Worm (Caenorhabditis elegans) whole organism, L4 larva: Measurements from ENCODE around the gene C28D4.18.

Source experiments
- D1046.2 ChIP-seq: fragments of 200-800 bp; sonication (Bioruptor generic); IDR thresholded peaks from 2 replicates; pipeline ENCODE4 v1.3.6; 2022; ENCODE audit warnings: missing genetic modification characterization, missing compliant biosample characterization
- F26F4.8 ChIP-seq: fragments of 200-800 bp; sonication (Bioruptor generic); conservative IDR thresholded peaks from 2 replicates; pipeline ENCODE4 v1.3.6; 2022; ENCODE audit warnings: missing genetic modification characterization, missing compliant biosample characterization
- F44E2.7 ChIP-seq: fragments of 200-800 bp; sonication (Bioruptor generic); IDR thresholded peaks from 2 replicates; pipeline ENCODE4 v2.1.2; 2022; ENCODE audit warnings: missing genetic modification characterization, missing compliant biosample characterization
- T20F7.1 ChIP-seq: fragments of 200-800 bp; sonication (Bioruptor generic); optimal IDR thresholded peaks from 2 replicates; lab custom pipeline; 2018; ENCODE audit warnings: mild to moderate bottlenecking, missing genetic modification characterization, missing compliant biosample characterization
- T26A8.4 ChIP-seq: fragments of 200-800 bp; sonication (Bioruptor generic); IDR thresholded peaks from 2 replicates; pipeline ENCODE4 v1.3.6; 2022; ENCODE audit warnings: missing genetic modification characterization, missing compliant biosample characterization
- Y48G9A.11 ChIP-seq: fragments of 200-800 bp; sonication (Bioruptor generic); IDR thresholded peaks from 2 replicates; pipeline ENCODE4 v1.3.6; 2022; ENCODE audit warnings: missing genetic modification reagents, missing genetic modification characterization, missing compliant biosample characterization
- Y5F2A.4 ChIP-seq: fragments of 200-800 bp; sonication (Bioruptor generic); optimal IDR thresholded peaks from 2 replicates; lab custom pipeline; 2018; ENCODE audit warnings: mild to moderate bottlenecking, missing genetic modification characterization, missing compliant biosample characterization
- Y75B8A.6 ChIP-seq: fragments of 200-800 bp; sonication (Bioruptor generic); IDR thresholded peaks from 2 replicates; pipeline ENCODE4 v1.3.6; 2022; ENCODE audit warnings: missing genetic modification reagents, missing genetic modification characterization, missing compliant biosample characterization
- aha-1 ChIP-seq: fragments of 150-350 bp; peaks from one replicate; lab custom pipeline; 2014; ENCODE audit warnings: missing biosample characterization, missing genetic modification characterization
- ceh-28 ChIP-seq: fragments of 150-350 bp; optimal IDR thresholded peaks from 2 replicates; lab custom pipeline; 2014; ENCODE audit warnings: missing biosample characterization, missing genetic modification reagents, missing genetic modification characterization
- ceh-32 ChIP-seq: sonication (generic microtip); optimal IDR thresholded peaks from 2 replicates; lab custom pipeline; 2016; ENCODE audit warnings: mild to moderate bottlenecking, missing genetic modification characterization, missing compliant biosample characterization; ENCODE audit not compliant: poor library complexity
- ceh-62 ChIP-seq: sonication (generic microtip); optimal IDR thresholded peaks from 2 replicates; lab custom pipeline; 2017; ENCODE audit warnings: missing biosample characterization, missing genetic modification characterization
- cey-2 ChIP-seq: sonication (generic microtip); optimal IDR thresholded peaks from 3 replicates; lab custom pipeline; 2017; ENCODE audit warnings: missing genetic modification characterization, mild to moderate bottlenecking, missing compliant biosample characterization, antibody characterized with exemption, borderline replicate concordance; ENCODE audit not compliant: insufficient read depth
- daf-12 ChIP-seq: fragments of 150-350 bp; optimal IDR thresholded peaks from 2 replicates; lab custom pipeline; 2014; ENCODE audit warnings: missing biosample characterization, missing genetic modification reagents, missing genetic modification characterization
- daf-16 ChIP-seq, 3 experiments: sonication (generic microtip); optimal IDR thresholded peaks; 2 replicates each; lab custom pipeline; 2016 to 2017; ENCODE audit warnings: missing genetic modification characterization in 3 of 3, missing genetic modification reagents in 3 of 3, mild to moderate bottlenecking in 2 of 3, missing compliant biosample characterization in 2 of 3, missing biosample characterization in 1 of 3, moderate library complexity in 1 of 3
- dmd-6 ChIP-seq: fragments of 200-800 bp; sonication (Bioruptor generic); IDR thresholded peaks from 2 replicates; pipeline ENCODE4 v1.3.6; 2022; ENCODE audit warnings: missing genetic modification reagents, missing genetic modification characterization, missing compliant biosample characterization
- dmd-9 ChIP-seq: fragments of 200-800 bp; sonication (Bioruptor generic); IDR thresholded peaks from 2 replicates; pipeline ENCODE4 v1.3.6; 2022; ENCODE audit warnings: missing genetic modification reagents, missing genetic modification characterization, missing compliant biosample characterization
- dpl-1 ChIP-seq: fragments of 150-350 bp; optimal IDR thresholded peaks from 2 replicates; lab custom pipeline; 2014; ENCODE audit warnings: missing biosample characterization, missing genetic modification reagents, missing genetic modification characterization
- dve-1 ChIP-seq: sonication (generic microtip); optimal IDR thresholded peaks from 2 replicates; lab custom pipeline; 2017; ENCODE audit warnings: antibody characterized with exemption, mild to moderate bottlenecking, missing genetic modification characterization, missing compliant biosample characterization; ENCODE audit not compliant: insufficient read depth
- egl-27 ChIP-seq: sonication (generic microtip); optimal IDR thresholded peaks from 3 replicates; lab custom pipeline; 2017; ENCODE audit warnings: missing biosample characterization, missing genetic modification reagents, missing genetic modification characterization
- egl-43 ChIP-seq: fragments of 200-800 bp; sonication (Bioruptor generic); IDR thresholded peaks from 2 replicates; pipeline ENCODE4 v1.3.6; 2022; ENCODE audit warnings: missing genetic modification reagents, missing genetic modification characterization, missing compliant biosample characterization
- fkh-10 ChIP-seq: fragments of 150-350 bp; optimal IDR thresholded peaks from 2 replicates; lab custom pipeline; 2014; ENCODE audit warnings: missing biosample characterization, missing genetic modification reagents, missing genetic modification characterization
- hif-1 ChIP-seq, 2 experiments: sonication (generic microtip); optimal IDR thresholded peaks; 2 replicates each; lab custom pipeline; 2016 to 2017; ENCODE audit warnings: missing compliant biosample characterization in 2 of 2, missing genetic modification characterization in 2 of 2, missing genetic modification reagents in 2 of 2, missing genotype in 2 of 2, mild to moderate bottlenecking in 1 of 2
- hlh-11 ChIP-seq: fragments of 200-800 bp; sonication (Bioruptor generic); optimal IDR thresholded peaks from 2 replicates; lab custom pipeline; 2018; ENCODE audit warnings: mild to moderate bottlenecking, missing genetic modification characterization, missing compliant biosample characterization
- lin-1 ChIP-seq: fragments of 200-800 bp; sonication (Bioruptor generic); IDR thresholded peaks from 2 replicates; pipeline ENCODE4 v1.3.6; 2022; ENCODE audit warnings: missing genetic modification reagents, missing genetic modification characterization, missing compliant biosample characterization
- lin-13 ChIP-seq: fragments of 150-350 bp; optimal IDR thresholded peaks from 2 replicates; lab custom pipeline; 2014; ENCODE audit warnings: missing biosample characterization, missing genetic modification reagents, missing genetic modification characterization
- lin-15B ChIP-seq: fragments of 150-350 bp; sonication (generic microtip); optimal IDR thresholded peaks from 3 replicates; lab custom pipeline; 2014; ENCODE audit warnings: missing biosample characterization, missing genetic modification characterization
- lin-29 ChIP-seq: fragments of 200-800 bp; sonication (Bioruptor generic); IDR thresholded peaks from 2 replicates; pipeline ENCODE4 v1.3.6; 2022; ENCODE audit warnings: missing genetic modification reagents, missing genetic modification characterization, missing compliant biosample characterization
- lin-39 ChIP-seq: fragments of 150-350 bp; optimal IDR thresholded peaks from 2 replicates; lab custom pipeline; 2014; ENCODE audit warnings: missing biosample characterization, missing genetic modification reagents, missing genetic modification characterization
- madf-5 ChIP-seq, 2 experiments: fragments of 200-800 bp; sonication (Bioruptor generic); IDR thresholded peaks; 2 replicates each; pipeline ENCODE4 v1.3.6; 2022; ENCODE audit warnings: missing compliant biosample characterization in 2 of 2, missing genetic modification characterization in 2 of 2
- mdt-29 ChIP-seq: fragments of 200-800 bp; sonication (Bioruptor generic); IDR thresholded peaks from 2 replicates; pipeline ENCODE4 v1.3.6; 2022; ENCODE audit warnings: missing genetic modification reagents, missing genetic modification characterization, missing compliant biosample characterization
- nhr-10 ChIP-seq: fragments of 150-350 bp; optimal IDR thresholded peaks from 2 replicates; lab custom pipeline; 2014; ENCODE audit warnings: missing biosample characterization, missing genetic modification characterization
- nhr-111 ChIP-seq: fragments of 200-800 bp; sonication (Bioruptor generic); optimal IDR thresholded peaks from 2 replicates; lab custom pipeline; 2018; ENCODE audit warnings: mild to moderate bottlenecking, missing genetic modification characterization, missing compliant biosample characterization
- nhr-28 ChIP-seq: fragments of 150-350 bp; optimal IDR thresholded peaks from 2 replicates; lab custom pipeline; 2014; ENCODE audit warnings: missing biosample characterization, missing genetic modification characterization
- nhr-48 ChIP-seq: sonication (generic microtip); optimal IDR thresholded peaks from 2 replicates; lab custom pipeline; 2016; ENCODE audit warnings: mild to moderate bottlenecking, missing genetic modification characterization, missing compliant biosample characterization
- nhr-6 ChIP-seq: fragments of 150-350 bp; optimal IDR thresholded peaks from 2 replicates; lab custom pipeline; 2014; ENCODE audit warnings: missing biosample characterization, missing genetic modification characterization
- nhr-77 ChIP-seq: fragments of 150-350 bp; optimal IDR thresholded peaks from 2 replicates; lab custom pipeline; 2014; ENCODE audit warnings: missing biosample characterization, missing genetic modification characterization
- set-16 ChIP-seq: fragments of 200-800 bp; sonication (Bioruptor generic); IDR thresholded peaks from 2 replicates; pipeline ENCODE4 v1.3.6; 2022; ENCODE audit warnings: missing genetic modification reagents, missing genetic modification characterization, missing compliant biosample characterization
- tra-1 ChIP-seq: fragments of 200-800 bp; sonication (Bioruptor generic); IDR thresholded peaks from 2 replicates; pipeline ENCODE4 v1.3.6; 2022; ENCODE audit warnings: missing genetic modification reagents, missing genetic modification characterization, missing compliant biosample characterization
- zag-1 ChIP-seq: fragments of 150-350 bp; optimal IDR thresholded peaks from 2 replicates; lab custom pipeline; 2014; ENCODE audit warnings: missing biosample characterization, missing genetic modification characterization
- zfp-2 ChIP-seq: sonication (generic microtip); optimal IDR thresholded peaks from 2 replicates; lab custom pipeline; 2016; ENCODE audit warnings: mild to moderate bottlenecking, missing genetic modification characterization, missing compliant biosample characterization
- ztf-7 ChIP-seq: fragments of 150-350 bp; optimal IDR thresholded peaks from 2 replicates; lab custom pipeline; 2014; ENCODE audit warnings: missing biosample characterization, missing genetic modification characterization

Gene C28D4.18

DNA sequence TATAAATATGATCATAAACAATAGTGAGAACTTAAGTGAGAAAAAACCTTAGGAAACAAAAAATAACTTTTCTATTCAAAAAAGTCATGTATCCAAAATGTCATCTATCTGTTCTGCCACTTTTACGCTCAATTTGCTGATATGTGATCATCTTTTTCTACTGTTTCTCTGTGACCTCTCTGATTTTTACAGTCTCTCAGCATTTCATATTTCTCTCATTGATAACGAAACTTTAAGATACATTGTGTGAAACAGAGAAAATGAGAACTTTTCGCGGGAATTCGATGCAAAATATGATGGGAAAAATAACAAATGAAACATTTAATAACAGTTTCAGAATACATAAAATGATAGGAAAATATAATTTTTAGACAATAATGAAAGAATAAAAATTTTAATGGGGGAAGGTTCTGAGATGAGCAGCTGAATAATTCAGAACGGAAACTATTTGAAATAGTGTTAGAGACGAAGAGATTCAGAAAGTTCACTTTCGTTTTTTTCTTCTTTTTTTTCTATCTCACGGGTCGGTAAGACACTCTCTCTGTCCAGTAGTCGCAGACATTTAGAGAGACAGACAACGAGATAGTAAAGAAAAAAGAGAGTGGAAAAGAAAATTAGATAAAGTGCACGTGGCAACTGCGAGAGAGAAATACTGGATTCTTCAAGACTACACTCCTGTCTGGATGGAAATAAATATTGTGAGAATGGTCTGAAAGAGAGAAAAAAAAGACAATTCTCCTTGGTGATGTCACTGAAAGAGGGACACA lies 47.7 kb upstream of the C28D4.18 start (continued):
- TF ChIP-seq dmd-9 (GFP tag; lab: Robert Waterston, UW) (no peak), ceh-62 (no peak), ceh-32 (no peak), F44E2.7 (GFP tag; lab: Robert Waterston, UW) (no peak), T26A8.4 (GFP tag; lab: Robert Waterston, UW) (peak; percentile 49; the same call in 1 of the 2 replicates), dpl-1 (peak; percentile 31), nhr-6 (tag; lab: Kevin White, UChicago) (no peak), Y48G9A.11 (GFP tag; lab: Robert Waterston, UW) (no peak), zag-1 (tag; lab: Kevin White, UChicago) (no peak), ztf-7 (tag; lab: Kevin White, UChicago) (no peak), mdt-29 (GFP tag; lab: Robert Waterston, UW) (no peak), ceh-28 (tag; lab: Kevin White, UChicago) (no peak)

DNA sequence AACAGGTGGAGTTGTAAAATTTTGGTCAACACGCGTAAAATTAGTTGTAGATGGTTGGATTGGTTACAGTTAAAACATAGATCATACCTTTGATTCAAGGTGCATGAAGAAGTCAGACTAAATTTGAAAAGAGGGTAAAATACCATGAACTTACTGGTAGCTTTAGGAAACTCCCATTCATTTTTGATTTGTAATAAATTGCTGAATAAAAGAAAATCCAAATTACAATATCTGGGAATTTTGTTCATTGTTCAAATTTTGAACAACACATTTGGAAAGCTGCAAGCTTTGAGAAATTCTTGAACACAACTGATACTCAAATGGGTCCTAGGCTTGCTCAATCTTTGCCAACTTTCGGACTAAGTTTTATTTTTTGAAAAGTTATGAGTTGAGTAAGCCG lies 47.1 kb upstream of the C28D4.18 start:
- no peak for TF ChIP-seq Y5F2A.4 (GFP tag; lab: Kevin White, UChicago)
- TF ChIP-seq egl-43 (GFP tag; lab: Robert Waterston, UW) = no peak
- TF ChIP-seq aha-1 (tag; lab: Kevin White, UChicago) = peak; percentile 91

DNA sequence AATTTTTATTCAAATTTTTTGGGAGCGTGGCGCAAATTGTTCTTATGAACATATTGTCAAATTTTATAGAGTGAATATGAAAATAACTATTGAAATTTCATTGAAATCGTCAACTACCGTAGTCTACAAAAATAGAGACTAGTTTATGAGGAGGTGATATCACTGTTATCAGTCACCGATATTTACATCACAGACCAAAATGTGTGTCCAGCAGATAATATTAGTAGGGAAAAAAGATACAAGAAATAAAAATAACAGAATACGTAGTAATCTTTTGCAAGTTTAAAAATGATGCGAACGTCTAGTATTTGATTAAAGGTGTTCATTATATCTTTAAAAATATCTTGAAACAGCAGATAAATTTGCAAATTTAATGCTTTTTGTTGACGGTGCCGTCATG lies 45.8 kb upstream of the C28D4.18 start:
- TF ChIP-seq daf-16 (GFP tag; optimal IDR thresholded peaks at IDR 0.05; lab: Kevin White, UChicago) = no peak
- TF ChIP-seq daf-16 (tag; optimal IDR thresholded peaks at IDR 0.05; lab: Kevin White, UChicago) = peak; percentile 67
- TF ChIP-seq daf-12 (tag; lab: Kevin White, UChicago) = no peak
- TF ChIP-seq, all 104 proteins: peak for 1

DNA sequence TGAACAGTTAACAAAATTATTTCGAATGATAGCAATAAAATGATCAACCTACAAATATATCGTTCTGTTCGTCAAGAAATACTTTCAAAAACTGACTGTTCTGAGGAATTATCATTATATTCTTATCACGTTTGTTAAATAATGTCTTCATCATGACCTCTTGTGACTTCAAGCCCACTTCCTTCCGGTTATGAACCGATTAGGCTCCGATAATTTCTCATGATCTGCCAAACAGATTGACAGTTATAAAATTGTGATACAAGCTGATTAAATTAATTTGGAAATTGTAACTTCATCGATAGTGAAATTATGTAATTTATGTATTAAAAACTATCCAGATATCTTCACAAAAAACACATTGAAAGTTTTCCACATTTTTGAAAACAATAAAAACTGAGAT lies 44.2 kb upstream of the C28D4.18 start, which contains the start of gene ins-8:
ins-8 (minus strand) TSS at position 101 of the 400 bp plus-strand sequence.
- no peak for TF ChIP-seq mdt-29 (GFP tag; lab: Robert Waterston, UW)
- TF ChIP-seq hif-1 (tag; optimal IDR thresholded peaks at IDR 0.05; lab: Kevin White, UChicago) = no peak
- TF ChIP-seq Y75B8A.6 = no peak
- no peak for TF ChIP-seq cey-2
- no peak for TF ChIP-seq dmd-9 (GFP tag; lab: Robert Waterston, UW)
- TF ChIP-seq nhr-77 = no peak

DNA sequence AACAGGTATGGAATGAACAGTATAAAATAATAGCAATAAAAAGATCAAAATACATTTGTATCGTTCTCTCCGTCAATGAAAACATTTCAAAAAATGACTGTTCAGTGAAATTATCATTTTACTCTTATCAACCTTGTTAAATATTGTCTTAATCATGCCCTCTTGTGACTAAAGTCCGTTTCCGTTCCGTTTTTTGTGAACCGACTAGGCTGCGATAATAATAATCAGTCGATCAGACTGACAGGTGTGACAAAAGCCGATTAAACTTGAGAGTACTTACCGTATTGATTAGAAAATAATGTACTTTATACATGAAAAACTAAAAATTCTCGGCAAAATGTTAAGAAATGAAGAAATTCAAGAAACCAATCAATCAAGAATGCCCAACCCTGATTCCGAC lies 42.6 kb upstream of the C28D4.18 start, which contains the start of gene ins-7:
ins-7 (minus strand) TSS at position 332 of the 400 bp plus-strand sequence.
- TF ChIP-seq set-16 (no peak), egl-27 (tag; lab: Kevin White, UChicago) (no peak), hif-1 (tag; optimal IDR thresholded peaks at IDR 0.05; lab: Kevin White, UChicago) (no peak), F26F4.8 (no peak), nhr-111 (GFP tag; lab: Kevin White, UChicago) (no peak), lin-13 (GFP tag; lab: Kevin White, UChicago) (no peak), lin-39 (tag; lab: Kevin White, UChicago) (no peak), tra-1 (GFP tag; lab: Robert Waterston, UW) (peak; percentile 62; the same call in 1 of the 2 replicates), fkh-10 (GFP tag; lab: Kevin White, UChicago) (no peak), T20F7.1 (GFP tag; lab: Kevin White, UChicago) (peak; percentile 40), daf-16 (GFP tag; optimal IDR thresholded peaks at IDR 0.05; lab: Kevin White, UChicago) (peak in 1 of 2 experiments; percentile 9), daf-16 (tag; optimal IDR thresholded peaks at IDR 0.05; lab: Kevin White, UChicago) (no peak), madf-5 (GFP tag; IDR thresholded peaks at IDR 0.05; lab: Robert Waterston, UW) (no peak), lin-1 (GFP tag; lab: Robert Waterston, UW) (peak; percentile 79; the same call in 1 of the 2 replicates), D1046.2 (GFP tag; lab: Robert Waterston, UW) (no peak), nhr-10 (no peak), nhr-48 (tag; lab: Kevin White, UChicago) (peak; percentile 30), dve-1 (tag; lab: Kevin White, UChicago) (peak; percentile 76), lin-29 (GFP tag; lab: Robert Waterston, UW) (no peak), ceh-32 (no peak), zfp-2 (no peak), lin-15B (tag; lab: Kevin White, UChicago) (no peak), hlh-11 (tag; lab: Kevin White, UChicago) (peak; percentile 65), nhr-28 (peak; percentile 72), dmd-6 (GFP tag; lab: Robert Waterston, UW) (peak; percentile 93)
